Fruit fly (Drosophila melanogaster) whole organism, prepupa: ENCODE results near the gene CG11889.

ENCODE experiments used
- CG10631 ChIP-seq: fragments of 200-800 bp; sonication (Bioruptor generic); optimal IDR thresholded peaks from 2 replicates; lab custom pipeline; 2016; ENCODE audit warnings: missing biosample characterization, missing genetic modification characterization
- CG10669 ChIP-seq: fragments of 200-800 bp; sonication (Bioruptor generic); optimal IDR thresholded peaks from 3 replicates; lab custom pipeline; 2018; ENCODE audit warnings: missing biosample characterization, mild to moderate bottlenecking, missing genetic modification characterization, moderate library complexity
- CG15336 ChIP-seq: fragments of 200-800 bp; sonication (Bioruptor generic); IDR thresholded peaks from 2 replicates; pipeline ENCODE4 v1.3.6; 2022; ENCODE audit warnings: missing biosample characterization, missing genetic modification characterization
- CG1621 ChIP-seq: fragments of 200-800 bp; sonication (Bioruptor generic); optimal IDR thresholded peaks from 3 replicates; lab custom pipeline; 2018; ENCODE audit warnings: missing biosample characterization, mild to moderate bottlenecking, missing genetic modification characterization
- CG3032 ChIP-seq: fragments of 200-800 bp; optimal IDR thresholded peaks from 2 replicates; lab custom pipeline; 2019; ENCODE audit warnings: missing biosample characterization, mild to moderate bottlenecking, missing genetic modification characterization, moderate library complexity
- CG31627 ChIP-seq: fragments of 200-800 bp; sonication (Bioruptor generic); optimal IDR thresholded peaks from 3 replicates; lab custom pipeline; 2016; ENCODE audit warnings: missing biosample characterization, missing genetic modification characterization
- CG34406 ChIP-seq: fragments of 200-800 bp; sonication (Bioruptor generic); optimal IDR thresholded peaks from 3 replicates; lab custom pipeline; 2016; ENCODE audit warnings: missing biosample characterization, missing genetic modification characterization
- CG3919 ChIP-seq: fragments of 200-800 bp; sonication (Bioruptor generic); optimal IDR thresholded peaks from 3 replicates; lab custom pipeline; 2016; ENCODE audit warnings: missing biosample characterization, missing genetic modification characterization
- CG6792 ChIP-seq: fragments of 200-800 bp; sonication (Bioruptor generic); optimal IDR thresholded peaks from 3 replicates; lab custom pipeline; 2016; ENCODE audit warnings: missing biosample characterization, missing genetic modification characterization
- CG6808 ChIP-seq: fragments of 200-800 bp; sonication (Bioruptor generic); optimal IDR thresholded peaks from 3 replicates; lab custom pipeline; 2017; ENCODE audit warnings: missing biosample characterization, missing genetic modification characterization, mild to moderate bottlenecking, moderate library complexity, missing genetic modification reagents
- CG8319 ChIP-seq: fragments of 200-800 bp; sonication (Bioruptor generic); optimal IDR thresholded peaks from 3 replicates; lab custom pipeline; 2016; ENCODE audit warnings: missing biosample characterization, missing genetic modification characterization
- Eip75B ChIP-seq: fragments of 200-800 bp; sonication (Bioruptor generic); optimal IDR thresholded peaks from 3 replicates; lab custom pipeline; 2016; ENCODE audit warnings: missing biosample characterization, missing genetic modification characterization
- Eip78C ChIP-seq: fragments of 200-800 bp; sonication (Bioruptor generic); peaks from one replicate; lab custom pipeline; 2016; ENCODE audit warnings: missing biosample characterization, missing genetic modification characterization
- Eip93F ChIP-seq: fragments of 200-800 bp; sonication (Bioruptor generic); optimal IDR thresholded peaks from 2 replicates; lab custom pipeline; 2016; ENCODE audit warnings: missing biosample characterization, mild to moderate bottlenecking, missing genetic modification characterization
- Ets21C ChIP-seq: fragments of 200-800 bp; sonication (Bioruptor generic); optimal IDR thresholded peaks from 3 replicates; lab custom pipeline; 2016; ENCODE audit warnings: missing biosample characterization, missing genetic modification characterization
- Ets96B ChIP-seq: fragments of 200-800 bp; optimal IDR thresholded peaks from 2 replicates; lab custom pipeline; 2019; ENCODE audit warnings: missing biosample characterization, mild to moderate bottlenecking, missing genetic modification characterization, moderate library complexity
- Hr4 ChIP-seq: fragments of 200-800 bp; sonication (Bioruptor generic); optimal IDR thresholded peaks from 3 replicates; lab custom pipeline; 2016; ENCODE audit warnings: missing biosample characterization, missing genetic modification characterization
- Lpt ChIP-seq: fragments of 200-800 bp; sonication (Bioruptor generic); optimal IDR thresholded peaks from 3 replicates; lab custom pipeline; 2016; ENCODE audit warnings: missing biosample characterization, missing genetic modification characterization
- OdsH ChIP-seq: fragments of 200-800 bp; sonication (Bioruptor generic); optimal IDR thresholded peaks from 3 replicates; lab custom pipeline; 2016; ENCODE audit warnings: missing biosample characterization, missing genetic modification characterization
- Sox14 ChIP-seq: fragments of 200-800 bp; sonication (Bioruptor generic); optimal IDR thresholded peaks from 3 replicates; lab custom pipeline; 2016; ENCODE audit warnings: missing biosample characterization, missing genetic modification characterization
- dac ChIP-seq: fragments of 200-800 bp; sonication (Bioruptor generic); optimal IDR thresholded peaks from 2 replicates; lab custom pipeline; 2017; ENCODE audit warnings: missing biosample characterization, mild to moderate bottlenecking, missing genetic modification characterization
- dsx ChIP-seq: fragments of 200-800 bp; optimal IDR thresholded peaks from 3 replicates; lab custom pipeline; 2019; ENCODE audit warnings: missing biosample characterization, mild to moderate bottlenecking, missing genetic modification characterization, moderate library complexity; ENCODE audit not compliant: poor library complexity, severe bottlenecking
- fd59A ChIP-seq: fragments of 200-800 bp; sonication (Bioruptor generic); optimal IDR thresholded peaks from 2 replicates; lab custom pipeline; 2017; ENCODE audit warnings: missing biosample characterization, mild to moderate bottlenecking, missing genetic modification characterization, missing genetic modification reagents
- fkh ChIP-seq: fragments of 200-800 bp; sonication (Bioruptor generic); optimal IDR thresholded peaks from 3 replicates; lab custom pipeline; 2017; ENCODE audit warnings: missing biosample characterization, mild to moderate bottlenecking, missing genetic modification characterization, moderate library complexity
- lz ChIP-seq: fragments of 200-800 bp; sonication (Bioruptor generic); optimal IDR thresholded peaks from 3 replicates; lab custom pipeline; 2016; ENCODE audit warnings: missing biosample characterization, missing genetic modification characterization
- spab ChIP-seq: fragments of 200-800 bp; sonication (Bioruptor generic); optimal IDR thresholded peaks from 2 replicates; lab custom pipeline; 2017; ENCODE audit warnings: missing biosample characterization, mild to moderate bottlenecking, missing genetic modification characterization, missing genetic modification reagents
- ss ChIP-seq, 2 experiments: fragments of 200-800 bp; sonication (Bioruptor generic); optimal IDR thresholded peaks; 2 replicates in 1 of 2; 3 replicates in 1 of 2; lab custom pipeline; 2017 to 2018; ENCODE audit warnings: mild to moderate bottlenecking in 2 of 2, missing biosample characterization in 2 of 2, missing genetic modification characterization in 2 of 2, moderate library complexity in 1 of 2
- svp ChIP-seq: fragments of 200-800 bp; sonication (Bioruptor generic); peaks from one replicate; lab custom pipeline; 2016; ENCODE audit warnings: missing biosample characterization, missing genetic modification characterization
- topi ChIP-seq: fragments of 200-800 bp; sonication (Bioruptor generic); optimal IDR thresholded peaks from 3 replicates; lab custom pipeline; 2016; ENCODE audit warnings: missing biosample characterization, missing genetic modification characterization

CG11889 gene

DNA sequence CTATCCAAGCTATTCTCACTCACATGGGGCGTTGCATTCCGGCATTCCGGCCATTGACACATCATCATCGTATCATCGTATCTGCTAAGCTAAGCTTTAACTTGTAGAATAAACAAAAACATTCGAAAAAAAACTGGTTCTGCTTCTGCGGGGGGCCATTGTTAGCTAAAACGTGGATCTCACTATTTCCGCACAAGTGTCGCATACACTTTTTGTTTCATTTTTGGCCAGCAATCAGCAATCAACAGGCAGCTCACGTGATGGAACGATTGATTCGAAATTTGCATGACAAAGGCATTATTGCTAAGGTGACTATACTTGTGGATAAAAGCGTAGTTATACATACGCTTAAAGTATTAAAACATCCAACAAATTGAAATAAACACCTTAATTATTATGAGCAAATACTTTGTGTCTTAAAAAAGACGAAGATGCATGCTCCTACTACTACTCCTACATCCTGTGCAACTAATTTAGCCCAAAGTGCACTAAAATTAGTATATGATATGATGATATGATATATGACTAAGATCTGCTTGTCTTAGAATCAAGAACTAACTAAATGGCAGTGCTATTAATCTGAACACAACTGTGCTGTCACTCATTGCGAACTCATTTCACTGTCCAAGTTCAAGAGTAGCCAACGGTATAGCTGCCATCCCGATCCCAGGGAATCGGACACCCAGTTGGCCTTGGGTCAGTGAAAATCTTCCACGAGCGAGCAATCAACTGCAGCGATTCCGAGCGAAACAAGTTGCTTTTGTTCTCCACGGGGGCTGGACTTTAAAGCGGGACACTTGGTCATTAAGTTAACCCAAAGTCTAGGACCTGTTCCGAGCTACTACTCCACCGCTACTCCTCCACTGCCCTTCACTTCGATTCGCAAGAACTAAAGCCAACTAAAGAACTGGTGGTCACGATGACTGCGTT, 31.0 kb upstream of the CG11889 start:
- TF ChIP-seq CG1621 (tag; lab: Kevin White, UChicago) = peak; percentile 45
- peak; percentile 31 for TF ChIP-seq CG10669
- TF ChIP-seq Eip75B (GFP tag; lab: Kevin White, UChicago) = peak; percentile 31
- TF ChIP-seq Eip78C (GFP tag; lab: Kevin White, UChicago) = peak; percentile 78
- TF ChIP-seq CG6808 (GFP tag; lab: Kevin White, UChicago) = peak; percentile 47
- peak; percentile 56 for TF ChIP-seq dsx (GFP tag; lab: Kevin White, UChicago)
- peak; percentile 39 for TF ChIP-seq Ets96B (tag; lab: Kevin White, UChicago)
- TF ChIP-seq fd59A (GFP tag; lab: Kevin White, UChicago) = no peak
- peak; percentile 42 for TF ChIP-seq CG3032
- peak; percentile 6 for TF ChIP-seq CG3919 (GFP tag; lab: Kevin White, UChicago)
- no peak for TF ChIP-seq CG10631 (GFP tag; lab: Kevin White, UChicago)
- TF ChIP-seq spab (GFP tag; lab: Kevin White, UChicago) = peak; percentile 22
- no peak for TF ChIP-seq OdsH (GFP tag; lab: Kevin White, UChicago)
- no peak for TF ChIP-seq Ets21C (GFP tag; lab: Kevin White, UChicago)
- TF ChIP-seq ss (GFP tag; optimal IDR thresholded peaks at IDR 0.05; lab: Kevin White, UChicago) = peak; percentile 28 to 32
- TF ChIP-seq, all 60 proteins: peak for 11

dm6 chr3R:25239880-25240279, 30.1 kb upstream of the CG11889 start, which contains the start of gene to:
Gene to (plus strand): TSS chr3R:25240180.
- TF ChIP-seq CG8319 (GFP tag; lab: Kevin White, UChicago) = no peak
- no peak for TF ChIP-seq Sox14 (GFP tag; lab: Kevin White, UChicago)
- no peak for TF ChIP-seq OdsH (GFP tag; lab: Kevin White, UChicago)
- no peak for TF ChIP-seq lz (GFP tag; lab: Kevin White, UChicago)
- TF ChIP-seq Eip93F (GFP tag; lab: Kevin White, UChicago) = no peak
- TF ChIP-seq CG6792 (GFP tag; lab: Kevin White, UChicago) = no peak
- no peak for TF ChIP-seq CG34406
- TF ChIP-seq, all 60 proteins: peak for 0

- TF ChIP-seq dac (GFP tag; lab: Kevin White, UChicago) (no peak), CG31627 (GFP tag; lab: Kevin White, UChicago) (no peak), CG15336 (GFP tag; lab: Robert Waterston, UW) (no peak), Hr4 (no peak), topi (GFP tag; lab: Kevin White, UChicago) (no peak), Lpt (GFP tag; lab: Kevin White, UChicago) (no peak)
Measured at dm6 chr3R:25241507-25242070, 28.4 kb upstream of the CG11889 start, which contains the start of gene CG11854. Gene CG11854 (plus strand): TSS chr3R:25242020.

- TF ChIP-seq svp (GFP tag; lab: Kevin White, UChicago) = peak; percentile 75
- TF ChIP-seq fkh (GFP tag; lab: Kevin White, UChicago) = peak; percentile 11
- no peak for TF ChIP-seq CG8319 (GFP tag; lab: Kevin White, UChicago)
Measured at dm6 chr3R:25245052-25245813, 24.8 kb upstream of the CG11889 start, which contains the start of gene bam. Gene bam (minus strand): TSS chr3R:25245109.
